Worm (Caenorhabditis elegans): ENCODE data around the gene mutd-1.

Gene mutd-1

DNA sequence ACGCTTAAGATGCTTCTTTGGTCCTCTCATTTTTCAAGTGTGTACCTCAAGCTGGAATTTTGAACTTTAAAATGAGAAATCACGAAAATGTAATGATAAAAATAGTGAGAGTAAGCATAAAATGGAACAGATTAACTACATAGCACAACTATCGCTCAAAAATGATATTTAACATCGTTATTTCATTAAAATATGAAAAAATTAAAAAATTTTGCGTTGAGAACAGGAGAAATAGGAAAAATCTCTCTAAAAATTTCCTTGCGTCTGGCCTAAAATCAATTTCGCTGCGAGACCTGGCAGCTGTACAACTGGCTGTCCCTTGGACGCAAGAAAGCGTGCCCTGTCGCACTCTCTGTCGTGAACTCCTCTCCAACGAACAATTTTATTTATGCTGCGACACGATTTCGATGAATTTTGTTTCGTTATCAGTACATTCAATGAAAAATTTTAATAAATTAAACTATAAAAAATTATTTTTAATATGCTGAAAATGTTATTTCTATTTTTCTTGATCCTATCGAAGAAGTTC is 49.2 kb downstream of the mutd-1 start, which contains the start of gene rps-4:
Gene rps-4, minus strand, starts transcription at position 51 of the 529 bp plus-strand sequence.
- TF ChIP-seq lin-15B (tag; optimal IDR thresholded peaks at IDR 0.05) = peak; percentile 74
- TF ChIP-seq mdl-1 (tag; optimal IDR thresholded peaks at IDR 0.05) = peak in 1 of 2 experiments; percentile 57
- TF ChIP-seq zag-1 (tag; optimal IDR thresholded peaks at IDR 0.05) = no peak
- TF ChIP-seq snpc-1.2 (GFP tag; IDR thresholded peaks at IDR 0.05) = peak; percentile 74
- TF ChIP-seq fos-1 (tag; optimal IDR thresholded peaks at IDR 0.05) = no peak
- 0 out of 2 replicates have a peak, but pooled peaks have one; percentile 39 for TF ChIP-seq zfp-3 (GFP tag; conservative IDR thresholded peaks at IDR 0.05)
- TF ChIP-seq mxl-2 (GFP tag; conservative IDR thresholded peaks at IDR 0.05) = no peak
- no peak for TF ChIP-seq dmd-8 (GFP tag; IDR thresholded peaks at IDR 0.05)
- no peak for TF ChIP-seq ctbp-1 (GFP tag; IDR thresholded peaks at IDR 0.05)
- TF ChIP-seq dmd-9 (GFP tag; IDR thresholded peaks at IDR 0.05) = peak; percentile 69
- no peak for TF ChIP-seq Y105C5A.15 (GFP tag; IDR thresholded peaks at IDR 0.05)
- peak; percentile 61 for TF ChIP-seq nhr-102 (tag; optimal IDR thresholded peaks at IDR 0.05)
- no peak for TF ChIP-seq duxl-1 (tag; optimal IDR thresholded peaks at IDR 0.05; ENCODE audit: poor library complexity)
- TF ChIP-seq ZK546.5 (tag; optimal IDR thresholded peaks at IDR 0.05) = no peak
- no peak for TF ChIP-seq R02D3.7 (tag; optimal IDR thresholded peaks at IDR 0.05)
- TF ChIP-seq ceh-62 (tag; optimal IDR thresholded peaks at IDR 0.05) = no peak
- TF ChIP-seq zip-11 (GFP tag; IDR thresholded peaks at IDR 0.05) = no peak
- peak; percentile 86 for TF ChIP-seq nhr-77 (tag; optimal IDR thresholded peaks at IDR 0.05)
- no peak for TF ChIP-seq lin-39 (tag; optimal IDR thresholded peaks at IDR 0.05)
- TF ChIP-seq lim-7 (GFP tag; IDR thresholded peaks at IDR 0.05) = no peak
- TF ChIP-seq spr-3 (GFP tag; optimal IDR thresholded peaks at IDR 0.05) = no peak
- TF ChIP-seq aha-1 (tag) = peak; percentile 97
- no peak for TF ChIP-seq nhr-76 (tag; optimal IDR thresholded peaks at IDR 0.05)
- TF ChIP-seq daf-19 (GFP tag; conservative IDR thresholded peaks at IDR 0.05) = 0 out of 2 replicates have a peak, but pooled peaks have one; percentile 64
- no peak for TF ChIP-seq sdz-12 (GFP tag; optimal IDR thresholded peaks at IDR 0.05)
- no peak for TF ChIP-seq unc-39 (tag; optimal IDR thresholded peaks at IDR 0.05)
- TF ChIP-seq T26A8.4 (GFP tag; IDR thresholded peaks at IDR 0.05) = peak; percentile 77
- 0 out of 2 replicates have a peak, but pooled peaks have one; percentile 38 for TF ChIP-seq ZK337.2 (GFP tag; IDR thresholded peaks at IDR 0.05)
- TF ChIP-seq ceh-82 (tag; optimal IDR thresholded peaks at IDR 0.05) = no peak
- peak in 1 of 2 experiments; percentile 67 for TF ChIP-seq hif-1 (tag; optimal IDR thresholded peaks at IDR 0.05)
- no peak for TF ChIP-seq lir-3 (tag; optimal IDR thresholded peaks at IDR 0.05)
- TF ChIP-seq hlh-11 (tag; optimal IDR thresholded peaks at IDR 0.05) = peak; percentile 91
- TF ChIP-seq lin-29 (GFP tag; IDR thresholded peaks at IDR 0.05) = no peak
- TF ChIP-seq jun-1 (tag; optimal IDR thresholded peaks at IDR 0.05) = peak; percentile 23
- 0 out of 2 replicates have a peak, but pooled peaks have one; percentile 36 for TF ChIP-seq D1046.2 (GFP tag; IDR thresholded peaks at IDR 0.05)
- no peak; the same call in 1 of the 2 replicates for TF ChIP-seq madf-9 (GFP tag; conservative IDR thresholded peaks at IDR 0.05)
- peak; percentile 58; the same call in 1 of the 2 replicates for TF ChIP-seq arid-1 (GFP tag; conservative IDR thresholded peaks at IDR 0.05)
- TF ChIP-seq dmd-6 (GFP tag; IDR thresholded peaks at IDR 0.05) = peak; percentile 83
- TF ChIP-seq php-3 (GFP tag; IDR thresholded peaks at IDR 0.05) = 0 out of 2 replicates have a peak, but pooled peaks have one; percentile 42
- no peak for TF ChIP-seq F10B5.3 (tag; optimal IDR thresholded peaks at IDR 0.05)
- no peak for TF ChIP-seq daf-8 (GFP tag; IDR thresholded peaks at IDR 0.05)
- TF ChIP-seq ceh-44 (GFP tag; IDR thresholded peaks at IDR 0.05) = 0 out of 2 replicates have a peak, but pooled peaks have one; percentile 5
- no peak for TF ChIP-seq F49E8.2 (tag; optimal IDR thresholded peaks at IDR 0.05; ENCODE audit: borderline replicate concordance)
- TF ChIP-seq zfp-2 (tag; optimal IDR thresholded peaks at IDR 0.05) = peak; percentile 51
- peak; percentile 85 for TF ChIP-seq nhr-6 (tag; optimal IDR thresholded peaks at IDR 0.05)
- TF ChIP-seq tra-1 (GFP tag; IDR thresholded peaks at IDR 0.05) = peak; percentile 73; the same call in 1 of the 2 replicates
- no peak for TF ChIP-seq gei-8 (GFP tag; optimal IDR thresholded peaks at IDR 0.05)
- no peak for TF ChIP-seq cey-2 (tag; optimal IDR thresholded peaks at IDR 0.05; ENCODE audit: borderline replicate concordance, insufficient read depth)
- peak; percentile 42 for TF ChIP-seq unc-130 (GFP tag; optimal IDR thresholded peaks at IDR 0.05)
- TF ChIP-seq attf-4 (tag; optimal IDR thresholded peaks at IDR 0.05) = no peak
- no peak; the same call in 1 of the 2 replicates for TF ChIP-seq hmg-1.1 (GFP tag; IDR thresholded peaks at IDR 0.05)
